Worm (Caenorhabditis elegans) whole organism, late embryonic: ENCODE data around the gene nlp-48.

Experiments used
- C38D4.7 ChIP-seq: fragments of 200-800 bp; sonication (Bioruptor generic); optimal IDR thresholded peaks from 2 replicates; lab custom pipeline; 2018; ENCODE audit warnings: mild to moderate bottlenecking, missing genetic modification characterization, moderate library complexity, missing compliant biosample characterization
- K02D7.2 ChIP-seq: sonication (generic microtip); optimal IDR thresholded peaks from 2 replicates; lab custom pipeline; 2017; ENCODE audit warnings: mild to moderate bottlenecking, missing genetic modification characterization, missing compliant biosample characterization
- Y22D7AL.16 ChIP-seq: sonication (generic microtip); optimal IDR thresholded peaks from 2 replicates; lab custom pipeline; 2016; ENCODE audit warnings: missing genetic modification characterization, missing compliant biosample characterization
- ama-1 ChIP-seq: fragments of 150-350 bp; optimal IDR thresholded peaks from 2 replicates; lab custom pipeline; 2014
- ceh-14 ChIP-seq: sonication (generic microtip); optimal IDR thresholded peaks from 2 replicates; lab custom pipeline; 2016; ENCODE audit warnings: missing genotype, missing genetic modification characterization, missing compliant biosample characterization
- ceh-18 ChIP-seq: sonication (generic microtip); optimal IDR thresholded peaks from 2 replicates; lab custom pipeline; 2016; ENCODE audit warnings: missing genetic modification characterization, missing compliant biosample characterization
- ceh-19 ChIP-seq: fragments of 200-800 bp; sonication (Bioruptor generic); optimal IDR thresholded peaks from 2 replicates; lab custom pipeline; 2018; ENCODE audit warnings: mild to moderate bottlenecking, missing genetic modification characterization, missing compliant biosample characterization
- ceh-2 ChIP-seq: sonication (generic microtip); optimal IDR thresholded peaks from 2 replicates; lab custom pipeline; 2016; ENCODE audit warnings: missing genotype, missing genetic modification characterization, missing compliant biosample characterization
- ceh-22 ChIP-seq: sonication (generic microtip); optimal IDR thresholded peaks from 2 replicates; lab custom pipeline; 2017; ENCODE audit warnings: missing biosample characterization, missing genetic modification characterization
- ceh-24 ChIP-seq: sonication (generic microtip); optimal IDR thresholded peaks from 2 replicates; lab custom pipeline; 2016; ENCODE audit warnings: mild to moderate bottlenecking, missing genetic modification characterization, missing compliant biosample characterization
- ceh-30 ChIP-seq: fragments of 150-350 bp; optimal IDR thresholded peaks from 2 replicates; lab custom pipeline; 2014; ENCODE audit warnings: missing biosample characterization, missing genetic modification characterization
- ceh-31 ChIP-seq: sonication (generic microtip); optimal IDR thresholded peaks from 2 replicates; lab custom pipeline; 2016; ENCODE audit warnings: missing genetic modification characterization, missing compliant biosample characterization
- ceh-34 ChIP-seq: sonication (generic microtip); optimal IDR thresholded peaks from 2 replicates; lab custom pipeline; 2016; ENCODE audit warnings: mild to moderate bottlenecking, missing genetic modification characterization, missing compliant biosample characterization
- ceh-6 ChIP-seq: fragments of 200-800 bp; sonication (Bioruptor generic); optimal IDR thresholded peaks from 2 replicates; lab custom pipeline; 2018; ENCODE audit warnings: mild to moderate bottlenecking, missing genetic modification characterization, missing compliant biosample characterization
- ceh-9 ChIP-seq: sonication (generic microtip); optimal IDR thresholded peaks from 2 replicates; lab custom pipeline; 2016; ENCODE audit warnings: mild to moderate bottlenecking, missing genetic modification characterization, inconsistent platforms, missing compliant biosample characterization
- dmd-4 ChIP-seq: sonication (generic microtip); optimal IDR thresholded peaks from 2 replicates; lab custom pipeline; 2016; ENCODE audit warnings: borderline replicate concordance, missing genetic modification characterization, missing compliant biosample characterization
- dve-1 ChIP-seq: sonication (generic microtip); optimal IDR thresholded peaks from 2 replicates; lab custom pipeline; 2017; ENCODE audit warnings: antibody characterized with exemption, mild to moderate bottlenecking, missing genetic modification characterization, missing compliant biosample characterization
- elt-4 ChIP-seq: sonication (generic microtip); optimal IDR thresholded peaks from 2 replicates; lab custom pipeline; 2016; ENCODE audit warnings: missing genetic modification characterization, missing compliant biosample characterization
- eyg-1 ChIP-seq: sonication (generic microtip); optimal IDR thresholded peaks from 2 replicates; lab custom pipeline; 2016; ENCODE audit warnings: missing genotype, missing genetic modification characterization, missing compliant biosample characterization
- fax-1 ChIP-seq: sonication (generic microtip); optimal IDR thresholded peaks from 2 replicates; lab custom pipeline; 2016; ENCODE audit warnings: missing genotype, missing genetic modification characterization, missing compliant biosample characterization
- fkh-6 ChIP-seq: sonication (generic microtip); optimal IDR thresholded peaks from 2 replicates; lab custom pipeline; 2016; ENCODE audit warnings: missing genetic modification characterization, missing compliant biosample characterization
- hlh-13 ChIP-seq: fragments of 200-800 bp; sonication (Bioruptor generic); optimal IDR thresholded peaks from 2 replicates; lab custom pipeline; 2018; ENCODE audit warnings: mild to moderate bottlenecking, missing genetic modification characterization, missing compliant biosample characterization
- hlh-15 ChIP-seq: sonication (generic microtip); optimal IDR thresholded peaks from 2 replicates; lab custom pipeline; 2016; ENCODE audit warnings: missing genetic modification characterization, missing compliant biosample characterization
- hlh-8 ChIP-seq: sonication (generic microtip); optimal IDR thresholded peaks from 2 replicates; lab custom pipeline; 2016; ENCODE audit warnings: missing genotype, missing genetic modification characterization, missing compliant biosample characterization
- lim-6 ChIP-seq: sonication (generic microtip); optimal IDR thresholded peaks from 2 replicates; lab custom pipeline; 2016; ENCODE audit warnings: missing genetic modification characterization, missing compliant biosample characterization
- lin-11 ChIP-seq: fragments of 200-800 bp; sonication (Bioruptor generic); optimal IDR thresholded peaks from 2 replicates; lab custom pipeline; 2018; ENCODE audit warnings: mild to moderate bottlenecking, missing genetic modification characterization, missing compliant biosample characterization
- madf-2 ChIP-seq: sonication (generic microtip); optimal IDR thresholded peaks from 2 replicates; lab custom pipeline; 2017; ENCODE audit warnings: missing genetic modification characterization, missing compliant biosample characterization
- mec-3 ChIP-seq: sonication (generic microtip); optimal IDR thresholded peaks from 2 replicates; lab custom pipeline; 2016; ENCODE audit warnings: borderline replicate concordance, missing genetic modification characterization, missing compliant biosample characterization
- nfya-1 ChIP-seq: sonication (generic microtip); optimal IDR thresholded peaks from 2 replicates; lab custom pipeline; 2017; ENCODE audit warnings: missing genetic modification characterization, mild to moderate bottlenecking, missing compliant biosample characterization, antibody characterized with exemption, moderate library complexity
- nhr-11 ChIP-seq: fragments of 150-350 bp; optimal IDR thresholded peaks from 2 replicates; lab custom pipeline; 2014; ENCODE audit warnings: missing biosample characterization, missing genetic modification characterization
- npax-4 ChIP-seq: sonication (generic microtip); optimal IDR thresholded peaks from 2 replicates; lab custom pipeline; 2016; ENCODE audit warnings: missing genetic modification characterization, missing compliant biosample characterization
- odd-2 ChIP-seq: sonication (generic microtip); optimal IDR thresholded peaks from 2 replicates; lab custom pipeline; 2017; ENCODE audit warnings: antibody characterized with exemption, mild to moderate bottlenecking, missing genetic modification characterization, missing compliant biosample characterization
- pag-3 ChIP-seq: sonication (generic microtip); optimal IDR thresholded peaks from 2 replicates; lab custom pipeline; 2016; ENCODE audit warnings: missing compliant biosample characterization, missing genetic modification characterization, borderline replicate concordance
- pax-1 ChIP-seq: fragments of 150-350 bp; optimal IDR thresholded peaks from 2 replicates; lab custom pipeline; 2014; ENCODE audit warnings: missing biosample characterization, missing genetic modification characterization
- pha-2 ChIP-seq: sonication (generic microtip); optimal IDR thresholded peaks from 2 replicates; lab custom pipeline; 2017; ENCODE audit warnings: mild to moderate bottlenecking, missing genetic modification characterization, missing compliant biosample characterization
- pqm-1 ChIP-seq: sonication (generic microtip); optimal IDR thresholded peaks from 2 replicates; lab custom pipeline; 2016; ENCODE audit warnings: missing genetic modification characterization, missing compliant biosample characterization
- pros-1 ChIP-seq: fragments of 150-350 bp; optimal IDR thresholded peaks from 2 replicates; lab custom pipeline; 2014; ENCODE audit warnings: missing biosample characterization, missing genetic modification reagents, missing genetic modification characterization
- rnt-1 ChIP-seq: sonication (generic microtip); optimal IDR thresholded peaks from 2 replicates; lab custom pipeline; 2016; ENCODE audit warnings: missing genetic modification characterization, missing compliant biosample characterization
- sox-2 ChIP-seq: fragments of 200-800 bp; sonication (Bioruptor generic); IDR thresholded peaks from 2 replicates; pipeline ENCODE4 v1.3.6; 2022; ENCODE audit warnings: missing genetic modification reagents, missing genetic modification characterization, missing compliant biosample characterization
- sox-4 ChIP-seq: sonication (generic microtip); optimal IDR thresholded peaks from 2 replicates; lab custom pipeline; 2017; ENCODE audit warnings: mild to moderate bottlenecking, missing genetic modification characterization, inconsistent platforms, missing compliant biosample characterization
- syd-9 ChIP-seq: sonication (generic microtip); optimal IDR thresholded peaks from 2 replicates; lab custom pipeline; 2016; ENCODE audit warnings: mild to moderate bottlenecking, missing genetic modification characterization, moderate library complexity, missing compliant biosample characterization
- unc-3 ChIP-seq, 2 experiments: fragments of 200-800 bp in 1 of 2; sonication (Bioruptor generic) in 1 of 2; sonication (generic microtip) in 1 of 2; conservative IDR thresholded peaks in 1 of 2; optimal IDR thresholded peaks in 1 of 2; 2 replicates each; pipeline versions ENCODE4 v1.3.6 to Lab custom; 2016 to 2022; ENCODE audit warnings: missing compliant biosample characterization in 2 of 2, missing genetic modification characterization in 2 of 2, missing genetic modification reagents in 1 of 2
- unc-42 ChIP-seq: sonication (generic microtip); optimal IDR thresholded peaks from 2 replicates; lab custom pipeline; 2016; ENCODE audit warnings: missing genotype, missing genetic modification characterization, missing compliant biosample characterization
- unc-55 ChIP-seq: sonication (generic microtip); optimal IDR thresholded peaks from 2 replicates; lab custom pipeline; 2017; ENCODE audit warnings: missing biosample characterization, missing genetic modification reagents, missing genetic modification characterization
- unc-86 ChIP-seq: sonication (generic microtip); optimal IDR thresholded peaks from 2 replicates; lab custom pipeline; 2016; ENCODE audit warnings: missing genetic modification characterization, missing compliant biosample characterization
- zip-5 ChIP-seq: sonication (generic microtip); optimal IDR thresholded peaks from 2 replicates; lab custom pipeline; 2016; ENCODE audit warnings: missing genetic modification characterization, missing compliant biosample characterization
- ztf-16 ChIP-seq: sonication (generic microtip); optimal IDR thresholded peaks from 2 replicates; lab custom pipeline; 2017; ENCODE audit warnings: missing genetic modification characterization, missing compliant biosample characterization

nlp-48 gene

DNA sequence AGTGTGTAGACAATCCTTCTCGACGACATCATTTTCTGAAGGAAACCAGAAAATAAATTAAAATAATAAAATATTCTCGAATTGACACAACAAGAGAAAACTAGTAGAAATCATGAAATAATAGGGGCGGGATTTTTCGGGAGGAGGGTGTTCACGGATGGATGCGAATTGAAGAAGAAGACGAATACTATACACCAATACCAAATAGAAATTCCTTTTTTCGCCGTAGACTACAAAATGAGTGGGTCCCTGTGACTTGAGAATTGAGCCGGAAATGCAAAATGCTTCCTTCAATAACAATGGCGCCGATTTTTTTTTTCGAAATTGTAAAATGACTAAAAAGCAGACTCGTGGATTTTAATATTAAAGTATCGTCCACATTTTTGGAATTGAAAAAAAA lies at the start of gene nlp-48:
TSS of gene nlp-48 (minus strand) at position 101 of the 400 bp plus-strand sequence.
- TF ChIP-seq pax-1 (tag; lab: Kevin White, UChicago) (no peak), dmd-4 (no peak), K02D7.2 (tag; lab: Kevin White, UChicago) (no peak), pag-3 (tag; lab: Kevin White, UChicago) (no peak), ceh-31 (tag; lab: Kevin White, UChicago) (no peak), hlh-13 (GFP tag; lab: Kevin White, UChicago) (no peak), ceh-6 (no peak), pros-1 (tag; lab: Kevin White, UChicago) (no peak), ceh-19 (GFP tag; lab: Kevin White, UChicago) (no peak), fax-1 (no peak), ceh-9 (tag; lab: Kevin White, UChicago) (no peak), C38D4.7 (GFP tag; lab: Kevin White, UChicago) (no peak), zip-5 (tag; lab: Kevin White, UChicago) (no peak), ztf-16 (tag; lab: Kevin White, UChicago) (no peak)

DNA sequence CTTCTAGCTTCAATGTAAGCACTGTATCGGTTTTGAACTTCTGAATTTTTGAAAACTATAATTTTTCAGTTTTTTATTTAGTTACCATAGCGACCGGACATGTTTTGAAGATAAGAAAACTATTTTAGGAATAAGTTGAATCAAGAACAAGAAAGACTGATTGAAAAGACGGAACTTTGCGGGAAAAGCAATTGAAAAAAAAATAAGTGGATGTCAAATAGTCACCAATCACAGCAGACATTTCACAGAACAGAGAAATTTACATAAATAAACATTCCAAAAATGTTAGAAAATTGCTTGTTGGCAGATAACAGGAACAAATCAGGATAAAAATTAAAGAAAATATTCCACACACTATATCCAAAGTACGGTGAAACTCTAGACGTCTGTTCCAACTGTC lies 48.9 kb upstream of the nlp-48 start, which contains the start of gene F54C8.6:
TSS of gene F54C8.6 (minus strand) at position 101 of the 400 bp plus-strand sequence.
- TF ChIP-seq hlh-15 (tag; lab: Kevin White, UChicago) (no peak), pha-2 (tag; lab: Kevin White, UChicago) (no peak), rnt-1 (no peak), syd-9 (tag; lab: Kevin White, UChicago) (no peak), pax-1 (tag; lab: Kevin White, UChicago) (no peak), ama-1 (lab: Kevin White, UChicago) (no peak), fax-1 (no peak), dmd-4 (no peak), eyg-1 (tag; lab: Kevin White, UChicago) (no peak)

DNA sequence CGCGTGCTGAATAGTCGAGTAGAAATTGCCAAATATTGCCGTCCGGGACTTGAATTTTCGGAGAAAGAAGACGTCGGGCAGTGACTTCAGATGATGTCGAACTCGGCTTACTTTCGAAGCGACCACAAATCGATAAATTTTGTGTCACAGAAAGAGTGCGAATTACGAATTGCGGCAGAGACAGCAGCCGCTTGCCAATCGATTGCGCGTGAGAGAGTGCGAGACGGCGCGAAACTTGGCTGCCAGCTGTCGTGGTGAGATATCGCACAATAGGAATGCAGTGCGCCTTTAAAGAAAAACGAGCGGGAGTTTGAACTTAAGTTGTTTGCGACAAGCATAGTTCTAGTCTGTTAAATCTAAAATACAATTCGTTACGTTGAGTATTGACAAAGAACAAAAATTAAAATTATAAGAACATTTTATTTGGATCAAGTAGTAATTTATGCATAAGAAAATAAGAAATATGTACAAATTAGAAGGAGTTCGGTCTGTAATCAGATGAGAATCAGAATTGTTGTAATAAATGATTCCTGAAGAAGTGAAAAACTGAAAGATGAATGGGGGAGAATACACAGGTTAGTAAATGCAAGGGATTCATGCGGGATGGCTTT lies 42.6 kb upstream of the nlp-48 start, which contains the start of gene pir-2:
TSS of gene pir-2 (minus strand) at position 218 of the 611 bp plus-strand sequence.
- no peak for TF ChIP-seq ceh-6
- TF ChIP-seq dmd-4: no peak
- peak; percentile 67 for TF ChIP-seq ceh-18
- TF ChIP-seq pag-3 (tag; lab: Kevin White, UChicago): no peak
- TF ChIP-seq nhr-11 (tag; lab: Kevin White, UChicago): no peak
- TF ChIP-seq pax-1 (tag; lab: Kevin White, UChicago): peak; percentile 52
- TF ChIP-seq elt-4 (tag; lab: Kevin White, UChicago): no peak
- TF ChIP-seq sox-4: no peak
- TF ChIP-seq nfya-1 (tag; lab: Kevin White, UChicago): peak; percentile 92
- no peak for TF ChIP-seq pqm-1 (tag; lab: Kevin White, UChicago)
- no peak for TF ChIP-seq ceh-19 (GFP tag; lab: Kevin White, UChicago)
- peak; percentile 1 for TF ChIP-seq ceh-2 (tag; lab: Kevin White, UChicago)
- no peak for TF ChIP-seq fax-1
- TF ChIP-seq sox-2 (GFP tag; lab: Robert Waterston, UW): peak; percentile 26; the same call in 1 of the 2 replicates
- peak; percentile 35 for TF ChIP-seq madf-2
- TF ChIP-seq unc-3 (GFP tag; conservative IDR thresholded peaks at IDR 0.05; lab: Robert Waterston, UW): peak; percentile 38; the same call in 1 of the 2 replicates
- TF ChIP-seq unc-3 (tag; optimal IDR thresholded peaks at IDR 0.05; lab: Kevin White, UChicago): no peak
- TF ChIP-seq rnt-1: peak; percentile 64
- no peak for TF ChIP-seq npax-4 (tag; lab: Kevin White, UChicago)
- TF ChIP-seq lim-6 (tag; lab: Kevin White, UChicago): no peak
- no peak for TF ChIP-seq K02D7.2 (tag; lab: Kevin White, UChicago)
- peak; percentile 60 for TF ChIP-seq hlh-8 (tag; lab: Kevin White, UChicago)
- peak; percentile 75 for TF ChIP-seq ceh-34 (tag; lab: Kevin White, UChicago)
- peak; percentile 65 for TF ChIP-seq unc-55 (GFP tag; lab: Kevin White, UChicago)
- no peak for TF ChIP-seq mec-3 (tag; lab: Kevin White, UChicago)
- TF ChIP-seq unc-42 (tag; lab: Kevin White, UChicago): peak; percentile 64
- TF ChIP-seq ceh-22 (tag; lab: Kevin White, UChicago): no peak
- no peak for TF ChIP-seq unc-86 (tag; lab: Kevin White, UChicago)
- no peak for TF ChIP-seq Y22D7AL.16 (tag; lab: Kevin White, UChicago)
- TF ChIP-seq zip-5 (tag; lab: Kevin White, UChicago): no peak
- no peak for TF ChIP-seq fkh-6 (tag; lab: Kevin White, UChicago)
- TF ChIP-seq ceh-24 (tag; lab: Kevin White, UChicago): no peak
- no peak for TF ChIP-seq lin-11
- peak; percentile 64 for TF ChIP-seq ceh-30 (tag; lab: Kevin White, UChicago)
- TF ChIP-seq odd-2 (tag; lab: Kevin White, UChicago): no peak
- peak; percentile 78 for TF ChIP-seq dve-1
- TF ChIP-seq ceh-14 (tag; lab: Kevin White, UChicago): no peak
